Worm (Caenorhabditis elegans) whole organism, L2 larva: ENCODE measurements around the gene F09E5.11.
A peak's percentile ranks its signal among the peaks of the same experiment; 100 is the strongest.

ENCODE experiments used
- F13H6.1 ChIP-seq: sonication (generic microtip); optimal IDR thresholded peaks from 2 replicates; lab custom pipeline; 2016; ENCODE audit warnings: missing genetic modification characterization, missing compliant biosample characterization
- alr-1 ChIP-seq: fragments of 150-350 bp; optimal IDR thresholded peaks from 2 replicates; lab custom pipeline; 2014; ENCODE audit warnings: missing biosample characterization, missing genetic modification characterization
- skn-1 ChIP-seq: sonication (generic microtip); optimal IDR thresholded peaks from 2 replicates; lab custom pipeline; 2017; ENCODE audit warnings: missing biosample characterization, missing genetic modification characterization
- ztf-11 ChIP-seq: sonication (generic microtip); optimal IDR thresholded peaks from 2 replicates; lab custom pipeline; 2017; ENCODE audit warnings: missing biosample characterization, missing genetic modification characterization
- ztf-4 ChIP-seq: fragments of 150-350 bp; optimal IDR thresholded peaks from 2 replicates; lab custom pipeline; 2014; ENCODE audit warnings: missing biosample characterization, missing genetic modification characterization

DNA sequence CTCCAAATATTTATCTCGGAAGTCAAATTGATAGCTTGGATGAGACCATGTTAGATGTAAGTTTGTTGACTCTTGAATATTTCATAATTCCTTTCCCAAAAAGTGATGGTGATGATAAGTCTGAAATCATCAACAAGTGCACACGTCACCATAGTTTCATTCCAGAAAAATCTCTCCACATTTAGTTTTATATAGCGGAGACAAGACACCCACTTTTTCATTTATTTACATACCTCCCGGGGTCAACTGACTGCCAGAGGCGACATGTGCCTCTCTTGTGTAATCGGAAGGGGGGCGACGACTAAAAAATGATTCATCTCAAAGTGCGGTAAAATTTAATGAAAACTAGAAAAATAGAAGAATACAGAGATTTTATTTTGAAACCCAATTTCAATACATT is 19.7 kb downstream of the F09E5.11 start:
- TF ChIP-seq ztf-4 (tag; lab: Kevin White, UChicago) (peak; percentile 52), alr-1 (tag; lab: Kevin White, UChicago) (no peak), ztf-11 (tag; lab: Kevin White, UChicago) (no peak), skn-1 (tag; lab: Kevin White, UChicago) (no peak), F13H6.1 (tag; lab: Kevin White, UChicago) (peak; percentile 26)
